Worm (Caenorhabditis elegans) whole organism, late embryonic: ENCODE results near the gene F26F4.5.

ENCODE experiments used
- C08G9.2 ChIP-seq: sonication (generic microtip); optimal IDR thresholded peaks from 2 replicates; lab custom pipeline; 2016; ENCODE audit warnings: mild to moderate bottlenecking, missing genetic modification characterization, moderate library complexity, missing compliant biosample characterization
- F13H6.1 ChIP-seq: sonication (generic microtip); optimal IDR thresholded peaks from 2 replicates; lab custom pipeline; 2016; ENCODE audit warnings: missing genetic modification characterization, missing compliant biosample characterization
- K09A11.1 ChIP-seq: sonication (generic microtip); optimal IDR thresholded peaks from 2 replicates; lab custom pipeline; 2017; ENCODE audit warnings: antibody characterized with exemption, mild to moderate bottlenecking, missing genetic modification characterization, missing compliant biosample characterization; ENCODE audit not compliant: insufficient read depth
- Y22D7AL.16 ChIP-seq: sonication (generic microtip); optimal IDR thresholded peaks from 2 replicates; lab custom pipeline; 2016; ENCODE audit warnings: missing genetic modification characterization, missing compliant biosample characterization
- ceh-18 ChIP-seq: sonication (generic microtip); optimal IDR thresholded peaks from 2 replicates; lab custom pipeline; 2016; ENCODE audit warnings: missing genetic modification characterization, missing compliant biosample characterization
- ceh-19 ChIP-seq: fragments of 200-800 bp; sonication (Bioruptor generic); optimal IDR thresholded peaks from 2 replicates; lab custom pipeline; 2018; ENCODE audit warnings: mild to moderate bottlenecking, missing genetic modification characterization, missing compliant biosample characterization
- ceh-2 ChIP-seq: sonication (generic microtip); optimal IDR thresholded peaks from 2 replicates; lab custom pipeline; 2016; ENCODE audit warnings: missing genotype, missing genetic modification characterization, missing compliant biosample characterization
- ceh-22 ChIP-seq: sonication (generic microtip); optimal IDR thresholded peaks from 2 replicates; lab custom pipeline; 2017; ENCODE audit warnings: missing biosample characterization, missing genetic modification characterization
- ceh-30 ChIP-seq: fragments of 150-350 bp; optimal IDR thresholded peaks from 2 replicates; lab custom pipeline; 2014; ENCODE audit warnings: missing biosample characterization, missing genetic modification characterization
- ceh-31 ChIP-seq: sonication (generic microtip); optimal IDR thresholded peaks from 2 replicates; lab custom pipeline; 2016; ENCODE audit warnings: missing genetic modification characterization, missing compliant biosample characterization
- ceh-34 ChIP-seq: sonication (generic microtip); optimal IDR thresholded peaks from 2 replicates; lab custom pipeline; 2016; ENCODE audit warnings: mild to moderate bottlenecking, missing genetic modification characterization, missing compliant biosample characterization
- ceh-9 ChIP-seq: sonication (generic microtip); optimal IDR thresholded peaks from 2 replicates; lab custom pipeline; 2016; ENCODE audit warnings: mild to moderate bottlenecking, missing genetic modification characterization, inconsistent platforms, missing compliant biosample characterization
- che-1 ChIP-seq: sonication (generic microtip); optimal IDR thresholded peaks from 2 replicates; lab custom pipeline; 2016; ENCODE audit warnings: mild to moderate bottlenecking, missing genetic modification characterization, missing compliant biosample characterization
- dmd-4 ChIP-seq: sonication (generic microtip); optimal IDR thresholded peaks from 2 replicates; lab custom pipeline; 2016; ENCODE audit warnings: borderline replicate concordance, missing genetic modification characterization, missing compliant biosample characterization
- ets-4 ChIP-seq: sonication (generic microtip); optimal IDR thresholded peaks from 2 replicates; lab custom pipeline; 2016; ENCODE audit warnings: missing genetic modification characterization, missing compliant biosample characterization
- eyg-1 ChIP-seq: sonication (generic microtip); optimal IDR thresholded peaks from 2 replicates; lab custom pipeline; 2016; ENCODE audit warnings: missing genotype, missing genetic modification characterization, missing compliant biosample characterization
- fax-1 ChIP-seq: sonication (generic microtip); optimal IDR thresholded peaks from 2 replicates; lab custom pipeline; 2016; ENCODE audit warnings: missing genotype, missing genetic modification characterization, missing compliant biosample characterization
- fkh-6 ChIP-seq: sonication (generic microtip); optimal IDR thresholded peaks from 2 replicates; lab custom pipeline; 2016; ENCODE audit warnings: missing genetic modification characterization, missing compliant biosample characterization
- hlh-13 ChIP-seq: fragments of 200-800 bp; sonication (Bioruptor generic); optimal IDR thresholded peaks from 2 replicates; lab custom pipeline; 2018; ENCODE audit warnings: mild to moderate bottlenecking, missing genetic modification characterization, missing compliant biosample characterization
- hlh-30 ChIP-seq: sonication (generic microtip); optimal IDR thresholded peaks from 2 replicates; lab custom pipeline; 2017; ENCODE audit warnings: antibody characterized with exemption, missing genetic modification characterization, missing compliant biosample characterization; ENCODE audit not compliant: insufficient read depth
- hlh-8 ChIP-seq: sonication (generic microtip); optimal IDR thresholded peaks from 2 replicates; lab custom pipeline; 2016; ENCODE audit warnings: missing genotype, missing genetic modification characterization, missing compliant biosample characterization
- lim-6 ChIP-seq: sonication (generic microtip); optimal IDR thresholded peaks from 2 replicates; lab custom pipeline; 2016; ENCODE audit warnings: missing genetic modification characterization, missing compliant biosample characterization
- lin-11 ChIP-seq: fragments of 200-800 bp; sonication (Bioruptor generic); optimal IDR thresholded peaks from 2 replicates; lab custom pipeline; 2018; ENCODE audit warnings: mild to moderate bottlenecking, missing genetic modification characterization, missing compliant biosample characterization
- madf-2 ChIP-seq: sonication (generic microtip); optimal IDR thresholded peaks from 2 replicates; lab custom pipeline; 2017; ENCODE audit warnings: missing genetic modification characterization, missing compliant biosample characterization
- odd-2 ChIP-seq: sonication (generic microtip); optimal IDR thresholded peaks from 2 replicates; lab custom pipeline; 2017; ENCODE audit warnings: antibody characterized with exemption, mild to moderate bottlenecking, missing genetic modification characterization, missing compliant biosample characterization
- pha-4 ChIP-seq: fragments of 150-350 bp; optimal IDR thresholded peaks from 2 replicates; lab custom pipeline; 2018; ENCODE audit warnings: missing biosample characterization, missing genetic modification reagents, missing genetic modification characterization
- pqm-1 ChIP-seq: sonication (generic microtip); optimal IDR thresholded peaks from 2 replicates; lab custom pipeline; 2016; ENCODE audit warnings: missing genetic modification characterization, missing compliant biosample characterization
- ref-2 ChIP-seq: sonication (generic microtip); optimal IDR thresholded peaks from 2 replicates; lab custom pipeline; 2016; ENCODE audit warnings: missing genetic modification characterization, missing compliant biosample characterization
- rnt-1 ChIP-seq: sonication (generic microtip); optimal IDR thresholded peaks from 2 replicates; lab custom pipeline; 2016; ENCODE audit warnings: missing genetic modification characterization, missing compliant biosample characterization
- sox-2 ChIP-seq: fragments of 200-800 bp; sonication (Bioruptor generic); IDR thresholded peaks from 2 replicates; pipeline ENCODE4 v1.3.6; 2022; ENCODE audit warnings: missing genetic modification reagents, missing genetic modification characterization, missing compliant biosample characterization
- syd-9 ChIP-seq: sonication (generic microtip); optimal IDR thresholded peaks from 2 replicates; lab custom pipeline; 2016; ENCODE audit warnings: mild to moderate bottlenecking, missing genetic modification characterization, moderate library complexity, missing compliant biosample characterization
- tbx-2 ChIP-seq: sonication (generic microtip); optimal IDR thresholded peaks from 2 replicates; lab custom pipeline; 2016; ENCODE audit warnings: missing genetic modification characterization, missing compliant biosample characterization
- tbx-7 ChIP-seq: sonication (generic microtip); optimal IDR thresholded peaks from 2 replicates; lab custom pipeline; 2016; ENCODE audit warnings: missing genotype, missing genetic modification characterization, missing compliant biosample characterization
- ttx-3 ChIP-seq: sonication (generic microtip); optimal IDR thresholded peaks from 2 replicates; lab custom pipeline; 2016; ENCODE audit warnings: missing genetic modification reagents, missing genetic modification characterization, missing compliant biosample characterization
- unc-55 ChIP-seq: sonication (generic microtip); optimal IDR thresholded peaks from 2 replicates; lab custom pipeline; 2017; ENCODE audit warnings: missing biosample characterization, missing genetic modification reagents, missing genetic modification characterization
- unc-86 ChIP-seq: sonication (generic microtip); optimal IDR thresholded peaks from 2 replicates; lab custom pipeline; 2016; ENCODE audit warnings: missing genetic modification characterization, missing compliant biosample characterization
- zip-5 ChIP-seq: sonication (generic microtip); optimal IDR thresholded peaks from 2 replicates; lab custom pipeline; 2016; ENCODE audit warnings: missing genetic modification characterization, missing compliant biosample characterization
- ztf-16 ChIP-seq: sonication (generic microtip); optimal IDR thresholded peaks from 2 replicates; lab custom pipeline; 2017; ENCODE audit warnings: missing genetic modification characterization, missing compliant biosample characterization

Gene F26F4.5

DNA sequence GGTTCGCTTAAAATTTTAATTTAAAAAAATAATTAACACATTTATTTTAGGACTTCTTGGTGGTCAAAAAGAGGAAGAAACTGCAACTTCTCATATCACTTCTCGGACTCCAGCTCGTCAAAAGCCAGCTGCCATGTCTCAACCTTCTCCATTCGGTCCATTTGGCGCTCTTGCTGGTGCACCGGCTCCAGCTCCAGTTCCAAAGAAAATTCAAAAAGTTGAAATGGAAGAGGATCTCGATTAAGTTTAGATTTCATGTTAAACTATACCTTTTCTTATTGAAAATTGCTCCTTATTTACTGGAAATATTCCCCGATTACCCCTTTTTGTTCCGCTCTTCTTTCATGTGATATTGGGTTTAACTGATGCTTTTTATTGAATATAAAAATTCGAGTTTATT, 22.7 kb upstream of the F26F4.5 start:
- TF ChIP-seq lin-11 (tag; lab: Kevin White, UChicago) (no peak), Y22D7AL.16 (tag; lab: Kevin White, UChicago) (no peak), fkh-6 (tag; lab: Kevin White, UChicago) (no peak), K09A11.1 (tag; lab: Kevin White, UChicago) (no peak), che-1 (tag; lab: Kevin White, UChicago) (no peak), ets-4 (tag; lab: Kevin White, UChicago) (no peak), ceh-9 (no peak)

DNA sequence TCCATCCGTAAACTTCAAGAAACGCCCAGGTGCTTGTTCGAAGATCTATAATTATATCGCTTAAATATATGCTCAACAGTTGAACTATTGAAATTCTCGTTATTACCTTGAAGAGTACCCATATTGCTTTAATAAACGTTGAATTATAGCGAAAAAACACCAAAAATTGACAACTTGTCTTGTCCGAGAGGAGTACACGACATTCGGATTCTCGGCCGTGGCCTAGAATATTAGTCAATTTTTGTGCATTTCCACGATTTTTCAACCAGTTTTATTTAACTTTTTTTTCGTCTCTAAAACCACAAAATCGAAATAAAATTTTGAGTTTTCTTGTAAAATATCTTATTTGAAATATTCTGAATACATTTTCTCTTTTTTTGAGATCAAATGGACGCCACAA, 21.3 kb upstream of the F26F4.5 start, which contains the start of the genes F26F4.9 and cee-1:
Gene F26F4.9 (minus strand): TSS at position 205 of the 400 bp plus-strand sequence.
Gene cee-1 (plus strand): TSS at position 383 of the 400 bp plus-strand sequence.
- peak; percentile 75 for TF ChIP-seq ets-4 (tag; lab: Kevin White, UChicago)
- peak; percentile 13 for TF ChIP-seq ztf-16 (tag; lab: Kevin White, UChicago)
- peak; percentile 38 for TF ChIP-seq ceh-18 (tag; lab: Kevin White, UChicago)
- TF ChIP-seq hlh-8 (tag; lab: Kevin White, UChicago): peak; percentile 72
- peak; percentile 71 for TF ChIP-seq tbx-7
- TF ChIP-seq lim-6: peak; percentile 39
- peak; percentile 25 for TF ChIP-seq ref-2
- TF ChIP-seq zip-5: peak; percentile 52
- TF ChIP-seq madf-2 (tag; lab: Kevin White, UChicago): no peak
- peak; percentile 2 for TF ChIP-seq fax-1 (tag; lab: Kevin White, UChicago)
- TF ChIP-seq ceh-2 (tag; lab: Kevin White, UChicago): peak; percentile 71
- TF ChIP-seq dmd-4 (tag; lab: Kevin White, UChicago): no peak
- no peak for TF ChIP-seq ceh-30 (tag; lab: Kevin White, UChicago)
- TF ChIP-seq C08G9.2 (tag; lab: Kevin White, UChicago): peak; percentile 85
- no peak for TF ChIP-seq ceh-9
- TF ChIP-seq rnt-1: peak; percentile 7
- peak; percentile 30 for TF ChIP-seq unc-55 (GFP tag; lab: Kevin White, UChicago)
- TF ChIP-seq ceh-31: peak; percentile 85

DNA sequence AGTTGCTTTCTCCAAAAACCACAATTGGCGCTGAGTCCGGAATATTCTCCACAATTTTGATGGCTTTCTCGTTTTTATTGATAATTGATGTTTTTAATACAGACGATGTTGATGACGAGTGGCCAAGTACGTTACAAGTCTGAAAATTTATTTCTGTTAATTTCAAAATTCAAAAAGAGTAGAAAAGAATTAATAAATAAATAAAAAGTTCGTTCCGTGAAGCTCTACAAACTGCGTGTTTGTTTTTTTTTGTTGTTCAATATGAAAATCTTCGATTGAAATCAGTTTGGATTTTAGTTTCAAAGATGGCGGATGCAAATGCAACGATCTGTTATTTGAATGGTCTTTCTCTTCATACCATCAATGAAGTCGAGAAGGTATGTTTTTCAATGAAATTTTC, 19.9 kb upstream of the F26F4.5 start, which contains the start of gene F26F4.2:
Gene F26F4.2 (plus strand): TSS at position 301 of the 400 bp plus-strand sequence.
- TF ChIP-seq pqm-1 (tag; lab: Kevin White, UChicago): no peak
- no peak for TF ChIP-seq ref-2
- no peak for TF ChIP-seq lin-11 (tag; lab: Kevin White, UChicago)
- TF ChIP-seq pha-4 (tag; lab: Kevin White, UChicago): no peak
- no peak for TF ChIP-seq ceh-30 (tag; lab: Kevin White, UChicago)
- no peak for TF ChIP-seq hlh-13 (GFP tag; lab: Kevin White, UChicago)
- TF ChIP-seq ceh-19: no peak
- no peak for TF ChIP-seq dmd-4 (tag; lab: Kevin White, UChicago)
- no peak for TF ChIP-seq tbx-7
- no peak for TF ChIP-seq eyg-1 (tag; lab: Kevin White, UChicago)
- no peak for TF ChIP-seq sox-2 (GFP tag; lab: Robert Waterston, UW)
- TF ChIP-seq F13H6.1 (tag; lab: Kevin White, UChicago): no peak
- TF ChIP-seq lim-6: no peak
- TF ChIP-seq zip-5: no peak
- no peak for TF ChIP-seq syd-9 (tag; lab: Kevin White, UChicago)
- no peak for TF ChIP-seq ttx-3 (tag; lab: Kevin White, UChicago)

DNA sequence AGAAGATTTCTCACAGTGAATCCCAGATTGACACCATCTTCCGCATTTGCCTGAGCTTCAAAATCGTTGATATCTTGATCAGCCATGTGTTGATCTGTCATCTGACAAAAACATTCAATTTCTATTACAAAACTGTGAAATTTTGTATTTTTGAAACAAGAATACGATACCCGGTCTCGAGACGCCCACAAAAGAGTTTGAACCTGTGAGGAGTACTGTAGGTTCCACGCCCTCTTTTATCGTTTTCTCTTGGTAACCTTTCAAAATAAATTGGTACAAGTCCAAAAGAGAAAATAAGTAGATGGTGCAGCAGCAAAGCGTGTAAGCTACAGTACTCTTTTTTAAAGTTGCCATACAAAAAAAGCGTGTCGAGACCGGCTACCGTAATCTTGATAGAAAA, 18.9 kb upstream of the F26F4.5 start, which contains the start of gene F26F4.12:
Gene F26F4.12 (minus strand): TSS at position 101 of the 400 bp plus-strand sequence.
- no peak for TF ChIP-seq ttx-3 (tag; lab: Kevin White, UChicago)
- no peak for TF ChIP-seq ceh-22
- TF ChIP-seq unc-86 (tag; lab: Kevin White, UChicago): no peak
- no peak for TF ChIP-seq odd-2
- TF ChIP-seq sox-2 (GFP tag; lab: Robert Waterston, UW): no peak
- TF ChIP-seq ceh-34 (tag; lab: Kevin White, UChicago): no peak
- TF ChIP-seq tbx-2 (tag; lab: Kevin White, UChicago): no peak
- no peak for TF ChIP-seq hlh-30 (tag; lab: Kevin White, UChicago)
